Worm (Caenorhabditis elegans): ENCODE results near the gene T03F6.4.

- TF ChIP-seq hlh-12 (tag; optimal IDR thresholded peaks at IDR 0.05) = no peak
- no peak for TF ChIP-seq akir-1 (GFP tag; optimal IDR thresholded peaks at IDR 0.05)
- no peak for TF ChIP-seq cebp-2 (GFP tag; IDR thresholded peaks at IDR 0.05)
- no peak for TF ChIP-seq ztf-18 (tag; optimal IDR thresholded peaks at IDR 0.05)
- TF ChIP-seq unc-62 (GFP tag; optimal IDR thresholded peaks at IDR 0.05) = no peak
- TF ChIP-seq ceh-58 (GFP tag; IDR thresholded peaks at IDR 0.05) = no peak
- TF ChIP-seq dpff-1 (tag; optimal IDR thresholded peaks at IDR 0.05) = no peak
- no peak for TF ChIP-seq unc-130 (GFP tag; optimal IDR thresholded peaks at IDR 0.05)
- TF ChIP-seq madf-3 (GFP tag; IDR thresholded peaks at IDR 0.05) = no peak
- no peak for TF ChIP-seq B0035.1 (tag; optimal IDR thresholded peaks at IDR 0.05)
- no peak for TF ChIP-seq F23B12.7 (tag; optimal IDR thresholded peaks at IDR 0.05; ENCODE audit: insufficient read depth)
- no peak for TF ChIP-seq madf-10 (tag; optimal IDR thresholded peaks at IDR 0.05)
Observed at ce11 chrIII:13359256-13359655, 26.7 kb upstream of the T03F6.4 start, which contains the start of gene F53A2.9.

Measured in whole organism, young adult.